Worm (Caenorhabditis elegans) whole organism, mixed stage, embryonic: ENCODE data around the gene T16H12.9.

Experiments
- M03D4.4 ChIP-seq: sonication (generic microtip); optimal IDR thresholded peaks from 2 replicates; lab custom pipeline; 2017; ENCODE audit warnings: mild to moderate bottlenecking, missing genetic modification characterization, missing compliant biosample characterization
- bed-3 ChIP-seq: fragments of 200-800 bp; sonication (Bioruptor generic); optimal IDR thresholded peaks from 3 replicates; lab custom pipeline; 2018; ENCODE audit warnings: mild to moderate bottlenecking, missing genetic modification characterization, moderate library complexity, missing compliant biosample characterization
- ces-1 ChIP-seq: fragments of 150-350 bp; optimal IDR thresholded peaks from 2 replicates; lab custom pipeline; 2014; ENCODE audit warnings: missing biosample characterization, missing genetic modification reagents, missing genetic modification characterization
- elt-3 ChIP-seq: fragments of 150-350 bp; optimal IDR thresholded peaks from 2 replicates; lab custom pipeline; 2014; ENCODE audit warnings: missing biosample characterization, missing genetic modification characterization
- hlh-1 ChIP-seq: fragments of 150-350 bp; optimal IDR thresholded peaks from 2 replicates; lab custom pipeline; 2014; ENCODE audit warnings: missing biosample characterization, missing genetic modification reagents, missing genetic modification characterization
- lsy-2 ChIP-seq: fragments of 150-350 bp; optimal IDR thresholded peaks from 2 replicates; lab custom pipeline; 2014; ENCODE audit warnings: missing biosample characterization, missing genetic modification characterization
- nhr-76 ChIP-seq: sonication (generic microtip); optimal IDR thresholded peaks from 2 replicates; lab custom pipeline; 2017; ENCODE audit warnings: missing biosample characterization, missing genetic modification characterization
- snpc-4 ChIP-seq: fragments of 150-350 bp; optimal IDR thresholded peaks from 2 replicates; lab custom pipeline; 2014; ENCODE audit warnings: missing biosample characterization, missing genetic modification characterization
- sptf-1 ChIP-seq: sonication (generic microtip); optimal IDR thresholded peaks from 2 replicates; lab custom pipeline; 2017; ENCODE audit warnings: mild to moderate bottlenecking, missing genetic modification characterization, moderate library complexity, missing compliant biosample characterization
- unc-39 ChIP-seq: fragments of 150-350 bp; optimal IDR thresholded peaks from 2 replicates; lab custom pipeline; 2014; ENCODE audit warnings: missing biosample characterization, missing genetic modification characterization
- unc-62 ChIP-seq: fragments of 150-350 bp; optimal IDR thresholded peaks from 2 replicates; lab custom pipeline; 2014; ENCODE audit warnings: missing biosample characterization, missing genetic modification reagents, missing genetic modification characterization

ce11 chrIII:10085983-10086382 lies 23.1 kb upstream of the T16H12.9 start, which contains the start of gene T16H12.2:
- TF ChIP-seq bed-3 (no peak), lsy-2 (no peak), sptf-1 (tag; lab: Kevin White, UChicago) (no peak), elt-3 (tag; lab: Kevin White, UChicago) (no peak), hlh-1 (no peak), ces-1 (no peak), snpc-4 (tag; lab: Kevin White, UChicago) (no peak), unc-62 (GFP tag; lab: Kevin White, UChicago) (no peak), unc-39 (tag; lab: Kevin White, UChicago) (no peak), M03D4.4 (tag; lab: Kevin White, UChicago) (no peak), nhr-76 (tag; lab: Kevin White, UChicago) (no peak)
